Worm (Caenorhabditis elegans): ENCODE data around the gene K04E7.1.

ce11 chrX:6419113-6419512, 42.7 kb upstream of the K04E7.1 start:
- TF ChIP-seq skn-1 (tag; optimal IDR thresholded peaks at IDR 0.05) (no peak), fos-1 (tag; optimal IDR thresholded peaks at IDR 0.05) (no peak), ceh-82 (tag; optimal IDR thresholded peaks at IDR 0.05) (no peak), pqm-1 (tag; optimal IDR thresholded peaks at IDR 0.05) (no peak), mxl-3 (GFP tag; optimal IDR thresholded peaks at IDR 0.05) (no peak), fkh-10 (GFP tag; optimal IDR thresholded peaks at IDR 0.05) (no peak)
